Fruit fly (Drosophila melanogaster): ENCODE measurements around the gene not.

Gene not

dm6 chr3L:18593671-18594070 lies 28.3 kb downstream of the not start, which contains the start of gene term:
Gene term (minus strand): TSS chr3L:18593771.
- no peak for TF ChIP-seq CG5204 (GFP tag; optimal IDR thresholded peaks at IDR 0.05)

dm6 chr3L:18588387-18588786 lies 33.5 kb downstream of the not start, which contains the start of gene CG7271:
Gene CG7271 (plus strand): TSS chr3L:18588759.
- TF ChIP-seq CG33017 (tag; optimal IDR thresholded peaks at IDR 0.05) (no peak), Clk (GFP tag; optimal IDR thresholded peaks at IDR 0.05) (no peak), cic (GFP tag; optimal IDR thresholded peaks at IDR 0.05) (no peak), CG14711 (tag; optimal IDR thresholded peaks at IDR 0.05) (no peak), CG1620 (GFP tag; optimal IDR thresholded peaks at IDR 0.05) (no peak), Mnt (GFP tag; optimal IDR thresholded peaks at IDR 0.05) (no peak), toe (GFP tag; optimal IDR thresholded peaks at IDR 0.05) (no peak), pad (GFP tag; optimal IDR thresholded peaks at IDR 0.05) (no peak), CG5204 (GFP tag; optimal IDR thresholded peaks at IDR 0.05) (no peak), CG7045 (GFP tag; optimal IDR thresholded peaks at IDR 0.05) (no peak), CG11617 (GFP tag; optimal IDR thresholded peaks at IDR 0.05) (no peak), tj (GFP tag; optimal IDR thresholded peaks at IDR 0.05) (no peak), cnc (optimal IDR thresholded peaks at IDR 0.05) (no peak), Hr96 (GFP tag; optimal IDR thresholded peaks at IDR 0.05) (no peak), CG7101 (tag; optimal IDR thresholded peaks at IDR 0.05) (no peak)

Measured in whole organism, adult.